Fruit fly (Drosophila melanogaster): ENCODE data around the gene CG11374.
A peak's percentile ranks its signal among the peaks of the same experiment; 100 is the strongest.

CG11374 gene

DNA sequence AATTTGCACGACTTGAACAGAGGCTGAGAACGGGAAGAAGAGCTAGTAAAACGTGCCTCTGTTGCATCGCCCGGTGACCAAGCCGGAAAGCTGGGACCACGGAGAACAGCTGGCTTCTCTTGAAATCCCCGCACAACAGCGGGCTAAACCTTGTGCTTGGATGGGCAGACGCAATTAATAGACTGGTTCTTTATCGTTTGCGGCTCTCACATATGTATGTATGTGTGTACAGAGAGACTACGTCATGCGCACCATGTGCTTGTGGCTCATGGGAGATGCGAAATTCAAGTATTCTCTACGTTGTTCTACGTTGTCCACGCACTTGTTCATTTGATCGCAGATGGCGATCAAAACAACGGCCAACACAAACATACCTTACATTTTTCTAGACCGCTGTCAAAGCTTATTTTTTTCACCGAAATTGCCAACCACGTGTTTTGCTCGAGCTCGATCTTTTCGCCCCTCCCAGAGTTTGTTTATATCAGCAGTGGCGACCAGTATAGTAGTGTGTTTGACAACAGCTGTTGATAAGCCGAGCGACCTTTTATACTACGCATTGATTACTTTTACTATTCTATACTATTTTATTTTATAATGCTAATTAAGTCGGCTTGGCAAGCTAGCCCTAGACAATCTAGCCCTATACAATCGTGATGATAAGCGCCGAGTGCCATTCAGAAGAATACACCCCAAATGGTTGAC lies 33.1 kb downstream of the CG11374 start:
- TF ChIP-seq dl (GFP tag; optimal IDR thresholded peaks at IDR 0.05; ENCODE audit: insufficient read depth in 1 of 2, partially characterized antibody in 2 of 2) = peak in 1 of 2 experiments; percentile 44
- no peak for TF ChIP-seq foxo (GFP tag; optimal IDR thresholded peaks at IDR 0.05)
- TF ChIP-seq Rel (GFP tag; optimal IDR thresholded peaks at IDR 0.05) = no peak
- peak; percentile 62 for TF ChIP-seq Rel (tag; optimal IDR thresholded peaks at IDR 0.05)

DNA sequence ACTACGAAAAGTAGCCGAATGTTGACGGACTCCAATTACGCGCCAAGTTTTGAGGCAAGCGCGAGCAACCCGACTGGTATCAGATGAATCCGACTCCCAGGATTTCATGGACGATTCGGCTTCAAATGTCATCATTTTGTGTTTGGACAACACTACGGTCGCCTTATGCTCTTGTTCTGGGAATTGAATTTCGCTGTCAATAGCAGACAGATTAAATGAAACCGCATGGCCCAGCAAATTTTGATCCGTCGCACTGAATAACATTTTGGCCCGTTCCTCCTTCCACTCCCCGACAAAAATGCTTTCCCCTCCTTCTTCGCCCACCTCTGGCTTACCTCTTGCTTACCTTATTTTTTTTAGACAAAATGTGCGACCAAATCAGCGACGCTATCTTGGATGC lies 33.9 kb downstream of the CG11374 start:
- TF ChIP-seq jim (GFP tag; optimal IDR thresholded peaks at IDR 0.05) (no peak), Mio (GFP tag; optimal IDR thresholded peaks at IDR 0.05) (no peak)

DNA sequence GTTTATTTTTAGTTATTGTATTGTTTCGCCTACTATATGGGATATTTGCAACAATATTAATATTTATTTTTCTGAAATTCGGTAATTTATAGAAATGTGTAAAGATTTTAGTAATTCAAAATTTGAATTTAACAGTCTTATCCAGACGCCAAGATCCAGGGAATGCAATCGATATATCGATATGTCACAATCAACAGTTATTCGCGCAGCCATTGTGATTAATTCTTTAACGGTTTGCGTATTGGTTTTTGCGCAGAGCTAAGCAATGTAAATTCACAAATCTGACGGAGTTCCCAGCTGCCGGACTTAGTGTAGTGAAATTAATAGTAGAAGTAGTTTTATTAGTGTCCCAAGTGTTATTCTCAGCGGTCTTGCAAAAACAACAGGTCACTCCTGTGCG lies 38.3 kb downstream of the CG11374 start, which contains the start of gene ND-15:
ND-15 (plus strand) TSS at position 298 of the 400 bp plus-strand sequence.
- TF ChIP-seq Hnf4 (GFP tag; optimal IDR thresholded peaks at IDR 0.05) (peak; percentile 12), psq (GFP tag; optimal IDR thresholded peaks at IDR 0.05) (no peak), OdsH (GFP tag; optimal IDR thresholded peaks at IDR 0.05) (no peak), N (GFP tag; optimal IDR thresholded peaks at IDR 0.05) (no peak), Rel (GFP tag; optimal IDR thresholded peaks at IDR 0.05) (no peak), Rel (tag; optimal IDR thresholded peaks at IDR 0.05) (peak; percentile 2), Dfd (GFP tag; optimal IDR thresholded peaks at IDR 0.05) (no peak)

DNA sequence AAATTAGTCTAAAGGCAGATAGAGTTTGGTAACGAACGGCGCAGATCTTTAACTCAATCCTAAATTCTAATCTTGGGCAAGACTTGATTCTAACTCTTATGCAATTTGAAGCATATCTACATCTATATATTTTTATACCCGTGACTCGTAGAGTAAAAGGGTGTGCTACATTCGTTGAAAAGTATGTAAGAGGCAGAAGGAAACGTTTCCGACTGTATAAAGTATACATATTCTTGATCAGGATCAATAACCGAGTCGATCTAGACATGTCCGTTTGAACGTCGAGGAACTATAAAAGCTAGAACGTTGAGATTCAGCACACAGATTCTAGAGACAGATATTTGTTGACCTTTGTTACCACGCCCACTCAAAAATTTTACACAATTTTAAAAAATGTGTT lies 40.2 kb downstream of the CG11374 start, which contains the start of gene CG13694:
CG13694 (minus strand) TSS at position 101 of the 400 bp plus-strand sequence.
- TF ChIP-seq Dfd (GFP tag; optimal IDR thresholded peaks at IDR 0.05) = peak; percentile 63
- no peak for TF ChIP-seq fru (GFP tag; optimal IDR thresholded peaks at IDR 0.05)

DNA sequence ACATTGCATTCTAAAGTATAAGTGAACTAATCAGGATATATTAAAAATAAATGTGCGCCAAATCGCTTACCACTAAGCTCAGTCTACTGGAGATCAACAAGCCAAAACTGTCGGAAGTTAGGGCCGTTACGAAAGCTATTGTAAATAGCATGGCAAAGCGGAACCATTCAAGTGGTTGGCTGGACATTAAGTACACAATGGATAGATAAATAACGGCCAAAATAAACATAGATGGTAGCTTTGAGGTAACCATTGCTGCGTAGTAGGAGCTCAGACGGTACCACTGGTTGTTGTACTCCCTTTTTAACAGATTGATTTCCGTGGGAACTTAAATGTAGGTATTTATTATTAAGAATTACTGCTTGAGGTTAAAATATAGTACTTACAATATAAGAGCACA lies 41.6 kb downstream of the CG11374 start:
- no peak for TF ChIP-seq Dif (GFP tag; optimal IDR thresholded peaks at IDR 0.05; ENCODE audit: partially characterized antibody)
- peak; percentile 1 for TF ChIP-seq sv (GFP tag; optimal IDR thresholded peaks at IDR 0.05)
- TF ChIP-seq pan (optimal IDR thresholded peaks at IDR 0.05) = no peak
- no peak for TF ChIP-seq psq (GFP tag; optimal IDR thresholded peaks at IDR 0.05)

DNA sequence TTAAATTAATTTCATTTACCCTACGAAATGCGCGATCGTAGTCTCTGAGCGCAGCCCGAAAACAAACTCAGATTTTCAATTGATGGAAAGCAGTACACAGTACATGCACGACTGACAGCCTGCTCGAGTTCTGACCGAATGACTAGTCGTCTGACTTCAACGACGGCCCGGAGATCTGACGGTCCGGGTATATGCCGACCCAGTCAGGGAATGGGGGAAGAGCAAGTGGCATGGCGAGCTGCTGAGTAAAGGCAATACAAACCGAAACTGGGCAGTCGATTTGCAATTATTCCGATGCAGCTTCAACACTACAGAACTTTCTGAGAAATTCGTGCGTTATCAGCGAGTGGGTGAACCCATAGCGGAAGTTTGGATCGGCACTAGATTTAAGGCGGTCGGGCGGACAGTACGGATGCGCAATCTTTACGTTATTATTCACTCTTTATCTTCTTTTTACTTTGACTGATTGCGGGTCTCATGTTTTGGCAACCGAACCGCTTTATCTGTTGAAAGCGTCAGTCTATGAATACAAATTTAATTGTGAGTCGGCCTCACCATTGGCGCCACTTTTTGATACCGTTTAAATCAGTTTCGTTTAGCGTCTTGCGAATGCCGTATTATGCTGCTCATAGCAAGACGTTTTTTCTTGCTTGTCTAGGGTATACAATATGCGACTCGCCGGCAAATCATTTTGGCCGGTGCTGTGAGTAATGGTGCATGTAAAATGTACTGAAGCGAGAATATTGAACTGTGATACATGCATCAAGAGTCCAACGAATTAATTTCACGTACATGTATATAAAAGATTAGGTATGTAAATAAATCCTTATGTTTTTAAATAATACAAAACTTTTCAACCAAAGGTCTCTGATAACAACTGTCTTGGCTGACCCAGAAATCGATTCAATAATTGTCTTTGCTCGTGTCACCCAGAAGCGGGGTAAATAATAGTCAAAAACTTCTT lies 44.6 kb downstream of the CG11374 start:
- TF ChIP-seq Hr78 (GFP tag; optimal IDR thresholded peaks at IDR 0.05) = no peak
- no peak for TF ChIP-seq dmrt93B (GFP tag; optimal IDR thresholded peaks at IDR 0.05)
- TF ChIP-seq sv (GFP tag; optimal IDR thresholded peaks at IDR 0.05) = no peak
- peak; percentile 62 for TF ChIP-seq h (GFP tag; optimal IDR thresholded peaks at IDR 0.05)
- TF ChIP-seq Abd-B (GFP tag; optimal IDR thresholded peaks at IDR 0.05) = no peak
- TF ChIP-seq Jra (GFP tag; optimal IDR thresholded peaks at IDR 0.05) = no peak
- no peak for TF ChIP-seq usp (GFP tag; optimal IDR thresholded peaks at IDR 0.05)
- no peak for TF ChIP-seq Sp1 (GFP tag; optimal IDR thresholded peaks at IDR 0.05)
- TF ChIP-seq Mio (GFP tag; optimal IDR thresholded peaks at IDR 0.05) = no peak
- TF ChIP-seq pan (optimal IDR thresholded peaks at IDR 0.05) = no peak
- peak in 1 of 2 experiments; percentile 47 for TF ChIP-seq foxo (GFP tag; optimal IDR thresholded peaks at IDR 0.05)
- no peak for TF ChIP-seq HLH106 (tag; optimal IDR thresholded peaks at IDR 0.05)
- no peak for TF ChIP-seq Dif (GFP tag; optimal IDR thresholded peaks at IDR 0.05; ENCODE audit: partially characterized antibody)
- no peak for TF ChIP-seq lola (GFP tag; optimal IDR thresholded peaks at IDR 0.05)
- no peak for TF ChIP-seq Hr83 (GFP tag; optimal IDR thresholded peaks at IDR 0.05; ENCODE audit: poor library complexity, severe bottlenecking)
- TF ChIP-seq fru (GFP tag; optimal IDR thresholded peaks at IDR 0.05) = peak; percentile 45
- TF ChIP-seq rgr (GFP tag; optimal IDR thresholded peaks at IDR 0.05) = peak; percentile 26
- TF ChIP-seq tai (GFP tag; optimal IDR thresholded peaks at IDR 0.05) = no peak
- peak; percentile 6 for TF ChIP-seq psq (GFP tag; optimal IDR thresholded peaks at IDR 0.05)
- peak; percentile 65 for TF ChIP-seq woc (GFP tag; optimal IDR thresholded peaks at IDR 0.05)
- no peak for TF ChIP-seq dsf (GFP tag; optimal IDR thresholded peaks at IDR 0.05; ENCODE audit: borderline replicate concordance)
- no peak for TF ChIP-seq Dfd (GFP tag; optimal IDR thresholded peaks at IDR 0.05)
- no peak for TF ChIP-seq CG9705 (GFP tag; optimal IDR thresholded peaks at IDR 0.05)
- TF ChIP-seq OdsH (GFP tag; optimal IDR thresholded peaks at IDR 0.05) = peak; percentile 21
- no peak for TF ChIP-seq N (GFP tag; optimal IDR thresholded peaks at IDR 0.05)
- TF ChIP-seq Rel (GFP tag; optimal IDR thresholded peaks at IDR 0.05) = no peak
- no peak for TF ChIP-seq Rel (tag; optimal IDR thresholded peaks at IDR 0.05)
- TF ChIP-seq Myc (optimal IDR thresholded peaks at IDR 0.05) = no peak
- no peak for TF ChIP-seq Vsx2 (GFP tag; optimal IDR thresholded peaks at IDR 0.05; ENCODE audit: partially characterized antibody)
- no peak for TF ChIP-seq ey (GFP tag; optimal IDR thresholded peaks at IDR 0.05)
- no peak for TF ChIP-seq jim (GFP tag; optimal IDR thresholded peaks at IDR 0.05)
- no peak for TF ChIP-seq CrebA (GFP tag; optimal IDR thresholded peaks at IDR 0.05; ENCODE audit: borderline replicate concordance)
- no peak for TF ChIP-seq GATAd (GFP tag; optimal IDR thresholded peaks at IDR 0.05)

All from whole organism, wandering third instar larva.